Worm (Caenorhabditis elegans) whole organism, midembryonic: Measurements from ENCODE around the gene bath-27.

ENCODE experiments used
- flt-1 ChIP-seq: fragments of 200-800 bp; sonication (Bioruptor generic); IDR thresholded peaks from 2 replicates; pipeline ENCODE4 v1.3.6; 2022; ENCODE audit warnings: missing genetic modification characterization, missing compliant biosample characterization
- med-1 ChIP-seq: sonication (generic microtip); optimal IDR thresholded peaks from 2 replicates; lab custom pipeline; 2017; ENCODE audit warnings: missing genetic modification characterization, mild to moderate bottlenecking, missing compliant biosample characterization, antibody characterized with exemption, missing genetic modification reagents; ENCODE audit not compliant: insufficient read depth
- tab-1 ChIP-seq: fragments of 200-800 bp; sonication (Bioruptor generic); IDR thresholded peaks from 2 replicates; pipeline ENCODE4 v1.3.6; 2022; ENCODE audit warnings: missing genetic modification characterization, missing compliant biosample characterization

- TF ChIP-seq flt-1 (GFP tag; lab: Robert Waterston, UW) (no peak), tab-1 (GFP tag; lab: Robert Waterston, UW) (no peak), med-1 (GFP tag; lab: Kevin White, UChicago) (no peak)
Measured at ce11 chrII:3322257-3322656, 36.7 kb upstream of the bath-27 start, which contains the start of gene Y46D2A.1.
